Worm (Caenorhabditis elegans) whole organism, L4 larva: ENCODE measurements around the gene C14B9.3.
A peak's percentile ranks its signal among the peaks of the same experiment; 100 is the strongest.

ENCODE experiments used
- F10B5.3 ChIP-seq: sonication (generic microtip); optimal IDR thresholded peaks from 2 replicates; lab custom pipeline; 2016; ENCODE audit warnings: mild to moderate bottlenecking, missing genetic modification characterization, missing compliant biosample characterization
- F26F4.8 ChIP-seq: fragments of 200-800 bp; sonication (Bioruptor generic); conservative IDR thresholded peaks from 2 replicates; pipeline ENCODE4 v1.3.6; 2022; ENCODE audit warnings: missing genetic modification characterization, missing compliant biosample characterization
- F49E8.2 ChIP-seq: sonication (generic microtip); optimal IDR thresholded peaks from 2 replicates; lab custom pipeline; 2016; ENCODE audit warnings: missing compliant biosample characterization, mild to moderate bottlenecking, missing genetic modification characterization, borderline replicate concordance
- T20F7.1 ChIP-seq: fragments of 200-800 bp; sonication (Bioruptor generic); optimal IDR thresholded peaks from 2 replicates; lab custom pipeline; 2018; ENCODE audit warnings: mild to moderate bottlenecking, missing genetic modification characterization, missing compliant biosample characterization
- T26A8.4 ChIP-seq: fragments of 200-800 bp; sonication (Bioruptor generic); IDR thresholded peaks from 2 replicates; pipeline ENCODE4 v1.3.6; 2022; ENCODE audit warnings: missing genetic modification characterization, missing compliant biosample characterization
- Y48G9A.11 ChIP-seq: fragments of 200-800 bp; sonication (Bioruptor generic); IDR thresholded peaks from 2 replicates; pipeline ENCODE4 v1.3.6; 2022; ENCODE audit warnings: missing genetic modification reagents, missing genetic modification characterization, missing compliant biosample characterization
- Y75B8A.6 ChIP-seq: fragments of 200-800 bp; sonication (Bioruptor generic); IDR thresholded peaks from 2 replicates; pipeline ENCODE4 v1.3.6; 2022; ENCODE audit warnings: missing genetic modification reagents, missing genetic modification characterization, missing compliant biosample characterization
- aly-2 ChIP-seq: sonication (generic microtip); optimal IDR thresholded peaks from 2 replicates; lab custom pipeline; 2018; ENCODE audit warnings: missing biosample characterization, missing genetic modification characterization
- arid-1 ChIP-seq: fragments of 200-800 bp; sonication (Bioruptor generic); conservative IDR thresholded peaks from 2 replicates; pipeline ENCODE4 v1.3.6; 2022; ENCODE audit warnings: missing genetic modification reagents, missing genetic modification characterization, missing compliant biosample characterization
- ceh-82 ChIP-seq: sonication (generic microtip); optimal IDR thresholded peaks from 2 replicates; lab custom pipeline; 2017; ENCODE audit warnings: missing biosample characterization, missing genetic modification characterization
- dpl-1 ChIP-seq: fragments of 150-350 bp; optimal IDR thresholded peaks from 2 replicates; lab custom pipeline; 2014; ENCODE audit warnings: missing biosample characterization, missing genetic modification reagents, missing genetic modification characterization
- hif-1 ChIP-seq, 2 experiments: sonication (generic microtip); optimal IDR thresholded peaks; 2 replicates each; lab custom pipeline; 2016 to 2017; ENCODE audit warnings: missing compliant biosample characterization in 2 of 2, missing genetic modification characterization in 2 of 2, missing genetic modification reagents in 2 of 2, missing genotype in 2 of 2, mild to moderate bottlenecking in 1 of 2
- hlh-30 ChIP-seq: sonication (generic microtip); optimal IDR thresholded peaks from 2 replicates; lab custom pipeline; 2017; ENCODE audit warnings: antibody characterized with exemption, mild to moderate bottlenecking, missing genetic modification characterization, missing compliant biosample characterization; ENCODE audit not compliant: insufficient read depth
- hmg-1.1 ChIP-seq: fragments of 200-800 bp; sonication (Bioruptor generic); IDR thresholded peaks from 2 replicates; pipeline ENCODE4 v1.3.6; 2022; ENCODE audit warnings: missing genetic modification reagents, missing genetic modification characterization, missing compliant biosample characterization
- lin-29 ChIP-seq: fragments of 200-800 bp; sonication (Bioruptor generic); IDR thresholded peaks from 2 replicates; pipeline ENCODE4 v1.3.6; 2022; ENCODE audit warnings: missing genetic modification reagents, missing genetic modification characterization, missing compliant biosample characterization
- lin-38 ChIP-seq: fragments of 200-800 bp; sonication (Bioruptor generic); IDR thresholded peaks from 2 replicates; pipeline ENCODE4 v1.3.6; 2022; ENCODE audit warnings: missing genetic modification reagents, missing genetic modification characterization, missing compliant biosample characterization
- lin-39 ChIP-seq: fragments of 150-350 bp; optimal IDR thresholded peaks from 2 replicates; lab custom pipeline; 2014; ENCODE audit warnings: missing biosample characterization, missing genetic modification reagents, missing genetic modification characterization
- lsy-2 ChIP-seq, 2 experiments: fragments of 150-350 bp in 1 of 2; sonication (generic microtip) in 1 of 2; optimal IDR thresholded peaks; 2 replicates each; lab custom pipeline; 2014 to 2017; ENCODE audit warnings: missing biosample characterization in 2 of 2, missing genetic modification characterization in 2 of 2
- mdl-1 ChIP-seq, 2 experiments: fragments of 150-350 bp in 1 of 2; sonication (generic microtip) in 1 of 2; optimal IDR thresholded peaks; 2 replicates each; lab custom pipeline; 2014 to 2017; ENCODE audit warnings: missing biosample characterization in 2 of 2, missing genetic modification characterization in 2 of 2
- mdt-29 ChIP-seq: fragments of 200-800 bp; sonication (Bioruptor generic); IDR thresholded peaks from 2 replicates; pipeline ENCODE4 v1.3.6; 2022; ENCODE audit warnings: missing genetic modification reagents, missing genetic modification characterization, missing compliant biosample characterization
- mes-2 ChIP-seq: sonication (generic microtip); optimal IDR thresholded peaks from 2 replicates; lab custom pipeline; 2016; ENCODE audit warnings: missing genotype, mild to moderate bottlenecking, missing genetic modification characterization, missing compliant biosample characterization; ENCODE audit not compliant: poor library complexity, severe bottlenecking
- mxl-2 ChIP-seq: fragments of 200-800 bp; sonication (Bioruptor generic); conservative IDR thresholded peaks from 2 replicates; pipeline ENCODE4 v1.3.6; 2022; ENCODE audit warnings: missing genetic modification reagents, missing genetic modification characterization, missing compliant biosample characterization
- nhr-28 ChIP-seq: fragments of 150-350 bp; optimal IDR thresholded peaks from 2 replicates; lab custom pipeline; 2014; ENCODE audit warnings: missing biosample characterization, missing genetic modification characterization
- nhr-42 ChIP-seq: fragments of 200-800 bp; sonication (Bioruptor generic); IDR thresholded peaks from 2 replicates; pipeline ENCODE4 v1.3.6; 2022; ENCODE audit warnings: missing genetic modification characterization, missing compliant biosample characterization
- nhr-6 ChIP-seq: fragments of 150-350 bp; optimal IDR thresholded peaks from 2 replicates; lab custom pipeline; 2014; ENCODE audit warnings: missing biosample characterization, missing genetic modification characterization
- pha-4 ChIP-seq, 2 experiments: fragments of 150-350 bp in 1 of 2; fragments of 200-800 bp in 1 of 2; sonication (Bioruptor generic) in 1 of 2; IDR thresholded peaks in 1 of 2; optimal IDR thresholded peaks in 1 of 2; 2 replicates each; pipeline versions ENCODE4 v1.3.6 to Lab custom; 2014 to 2022; ENCODE audit warnings: missing genetic modification characterization in 2 of 2, missing genetic modification reagents in 2 of 2, missing biosample characterization in 1 of 2, missing compliant biosample characterization in 1 of 2
- skn-1 ChIP-seq: fragments of 150-350 bp; optimal IDR thresholded peaks from 2 replicates; lab custom pipeline; 2014; ENCODE audit warnings: missing biosample characterization, missing genetic modification characterization
- spr-3 ChIP-seq: fragments of 200-800 bp; sonication (Bioruptor generic); optimal IDR thresholded peaks from 2 replicates; lab custom pipeline; 2018; ENCODE audit warnings: mild to moderate bottlenecking, missing genetic modification characterization, missing compliant biosample characterization
- unc-130 ChIP-seq: sonication (generic microtip); optimal IDR thresholded peaks from 2 replicates; lab custom pipeline; 2016; ENCODE audit warnings: missing genetic modification reagents, missing genetic modification characterization, missing compliant biosample characterization
- unc-39 ChIP-seq: sonication (generic microtip); optimal IDR thresholded peaks from 2 replicates; lab custom pipeline; 2017; ENCODE audit warnings: missing biosample characterization, missing genetic modification characterization
- unc-62 ChIP-seq, 3 experiments: fragments of 150-350 bp in 1 of 3; sonication (generic microtip); optimal IDR thresholded peaks in 2 of 3; peaks in 1 of 3; 1 replicate in 1 of 3; 2 replicates in 2 of 3; lab custom pipeline; 2014 to 2017; ENCODE audit warnings: missing biosample characterization in 3 of 3, missing genetic modification characterization in 3 of 3, missing genetic modification reagents in 3 of 3, missing genotype in 1 of 3
- ztf-11 ChIP-seq: fragments of 150-350 bp; optimal IDR thresholded peaks from 2 replicates; lab custom pipeline; 2014; ENCODE audit warnings: missing biosample characterization, missing genetic modification characterization

The C14B9.3 gene

DNA sequence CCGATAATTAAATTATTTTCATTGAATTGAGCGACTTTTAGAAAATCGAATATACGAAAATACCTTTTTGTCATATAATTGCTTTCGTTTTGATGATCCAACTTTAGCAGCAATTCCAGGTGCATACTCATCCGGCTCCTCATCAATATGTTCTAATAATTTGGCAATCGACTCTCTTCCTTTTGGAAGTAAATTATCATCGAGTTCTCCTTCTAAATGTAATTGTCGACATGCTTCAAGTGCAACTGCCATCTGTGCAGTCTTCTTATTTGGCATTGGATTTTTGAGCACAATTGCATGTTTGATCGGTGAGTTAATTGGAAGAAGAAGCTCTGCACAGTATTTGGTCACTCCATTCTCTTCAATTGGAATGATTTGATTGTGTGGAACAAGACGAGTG lies 31.4 kb upstream of the C14B9.3 start:
- no peak for TF ChIP-seq mxl-2 (GFP tag; lab: Robert Waterston, UW)
- TF ChIP-seq unc-62 (GFP tag; optimal IDR thresholded peaks at IDR 0.05 in 1 of 2; lab: Kevin White, UChicago) = peak in 1 of 2 experiments; percentile 97
- no peak for TF ChIP-seq unc-62 (tag; optimal IDR thresholded peaks at IDR 0.05; lab: Kevin White, UChicago)
- TF ChIP-seq, all 104 proteins: peak for 1

DNA sequence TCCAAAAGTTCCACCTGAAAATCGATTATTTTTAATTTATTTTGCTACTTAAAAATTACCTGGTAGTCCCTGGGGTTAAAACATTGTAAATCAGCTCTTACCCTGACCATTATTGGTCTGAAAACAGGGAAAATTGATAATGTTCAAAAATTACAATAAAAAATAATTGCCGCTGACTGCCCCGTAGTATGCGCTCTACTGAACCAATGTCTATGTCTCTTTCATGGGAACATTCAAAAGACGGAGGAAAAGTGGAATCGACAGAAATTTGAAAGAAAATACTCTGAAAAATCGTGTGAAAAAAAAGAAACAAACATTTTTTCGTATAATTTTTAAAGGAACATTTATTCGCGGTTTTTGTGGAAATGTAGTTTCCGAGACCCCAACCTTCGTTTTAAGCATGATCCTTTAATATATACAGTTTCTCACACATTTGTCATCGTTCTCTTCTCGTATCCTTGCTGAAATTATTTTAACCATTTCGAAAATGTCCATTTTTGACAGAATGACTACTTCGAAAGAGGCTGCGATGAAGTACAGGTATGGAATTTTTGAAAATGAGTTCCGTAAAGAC lies 28.3 kb upstream of the C14B9.3 start, which contains the start of the genes dcr-1 and apc-2:
Gene dcr-1, minus strand, starts transcription at position 117 of the 574 bp plus-strand sequence.
Gene apc-2, plus strand, starts transcription at position 465 of the 574 bp plus-strand sequence.
- TF ChIP-seq Y75B8A.6 (GFP tag; lab: Robert Waterston, UW) (no peak), nhr-28 (peak; percentile 10), hmg-1.1 (no peak), F10B5.3 (tag; lab: Kevin White, UChicago) (no peak), ztf-11 (tag; lab: Kevin White, UChicago) (no peak), aly-2 (tag; lab: Kevin White, UChicago) (no peak), Y48G9A.11 (no peak), skn-1 (tag; lab: Kevin White, UChicago) (no peak), nhr-42 (GFP tag; lab: Robert Waterston, UW) (no peak), hif-1 (tag; optimal IDR thresholded peaks at IDR 0.05; lab: Kevin White, UChicago) (no peak), lin-29 (GFP tag; lab: Robert Waterston, UW) (no peak), spr-3 (GFP tag; lab: Kevin White, UChicago) (no peak), dpl-1 (GFP tag; lab: Kevin White, UChicago) (peak; percentile 37)
- TF ChIP-seq, all 104 proteins: peak for 2

DNA sequence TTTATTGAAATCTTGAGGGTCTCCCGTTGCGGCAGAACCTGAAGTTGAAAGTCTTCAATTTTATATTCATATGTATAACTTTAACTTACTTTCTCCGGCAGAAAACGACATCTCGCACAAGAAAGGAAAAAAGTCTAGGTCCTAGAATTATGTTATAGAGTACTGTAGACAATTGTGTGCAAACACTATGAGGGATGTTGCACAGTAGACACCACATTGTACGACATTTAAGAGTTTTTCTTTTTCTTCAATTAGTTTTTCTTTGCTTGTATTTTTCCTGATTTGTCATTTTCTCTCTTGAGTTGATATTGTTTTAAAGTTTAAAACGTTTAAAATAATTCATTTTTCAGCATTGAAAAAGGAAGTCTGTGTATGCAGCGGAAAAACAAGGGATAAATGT lies 23.2 kb upstream of the C14B9.3 start, which contains the start of the genes K06H7.7 and grp-1:
Gene K06H7.7, minus strand, starts transcription at position 121 of the 400 bp plus-strand sequence.
Gene grp-1, plus strand, starts transcription at position 351 of the 400 bp plus-strand sequence.
- TF ChIP-seq F26F4.8 (GFP tag; lab: Robert Waterston, UW) (no peak), lsy-2 (tag; optimal IDR thresholded peaks at IDR 0.05; lab: Kevin White, UChicago) (peak; percentile 92 to 99), arid-1 (GFP tag; lab: Robert Waterston, UW) (peak; percentile 42; the same call in 1 of the 2 replicates), F49E8.2 (tag; lab: Kevin White, UChicago) (no peak), unc-130 (no peak), dpl-1 (GFP tag; lab: Kevin White, UChicago) (peak; percentile 66), hlh-30 (tag; lab: Kevin White, UChicago) (peak; percentile 34), T20F7.1 (GFP tag; lab: Kevin White, UChicago) (peak; percentile 49), lin-38 (GFP tag; lab: Robert Waterston, UW) (peak; percentile 64), unc-39 (tag; lab: Kevin White, UChicago) (no peak), pha-4 (GFP tag; IDR thresholded peaks at IDR 0.05; lab: Robert Waterston, UW) (no peak), pha-4 (tag; optimal IDR thresholded peaks at IDR 0.05; lab: Kevin White, UChicago) (peak; percentile 0), nhr-28 (no peak), mes-2 (tag; lab: Kevin White, UChicago) (peak; percentile 59), nhr-6 (tag; lab: Kevin White, UChicago) (peak; percentile 37)

DNA sequence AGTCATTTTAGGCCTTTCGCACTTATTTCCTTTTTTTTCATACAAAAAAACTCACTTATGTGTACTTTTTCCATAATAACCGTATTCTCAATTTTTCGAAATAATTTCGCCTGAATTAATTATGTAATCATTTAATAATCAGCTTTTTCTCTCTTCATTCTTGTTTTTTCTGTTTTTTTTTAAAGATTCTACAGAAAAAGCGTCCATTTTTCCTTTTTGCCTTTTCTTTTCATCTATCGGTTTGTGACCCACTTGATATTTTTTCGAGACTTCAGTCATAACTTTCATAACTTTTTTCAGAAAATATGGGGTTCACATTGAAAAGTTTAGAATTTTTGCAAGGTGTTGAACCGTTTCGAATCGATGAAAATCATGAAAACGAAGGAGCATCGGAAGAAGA lies 20.4 kb upstream of the C14B9.3 start, which contains the start of gene vms-1:
Gene vms-1, plus strand, starts transcription at position 301 of the 400 bp plus-strand sequence.
- TF ChIP-seq mdt-29 (GFP tag; lab: Robert Waterston, UW) (no peak), lin-39 (tag; lab: Kevin White, UChicago) (no peak), mdl-1 (tag; optimal IDR thresholded peaks at IDR 0.05; lab: Kevin White, UChicago) (no peak), T26A8.4 (GFP tag; lab: Robert Waterston, UW) (no peak), ceh-82 (no peak)
